Worm (Caenorhabditis elegans) whole organism, early embryonic: Measurements from ENCODE around the gene F44D12.10.

Source experiments
- F13C5.2 ChIP-seq: sonication (generic microtip); optimal IDR thresholded peaks from 2 replicates; lab custom pipeline; 2017; ENCODE audit warnings: mild to moderate bottlenecking, missing genetic modification characterization, inconsistent platforms, missing compliant biosample characterization
- aly-1 ChIP-seq: sonication (generic microtip); optimal IDR thresholded peaks from 2 replicates; lab custom pipeline; 2016; ENCODE audit warnings: missing genetic modification characterization, missing compliant biosample characterization
- ama-1 ChIP-seq: fragments of 150-350 bp; optimal IDR thresholded peaks from 2 replicates; lab custom pipeline; 2014
- ceh-36 ChIP-seq: sonication (generic microtip); optimal IDR thresholded peaks from 2 replicates; lab custom pipeline; 2016; ENCODE audit warnings: missing genetic modification characterization, inconsistent platforms, missing compliant biosample characterization
- ets-7 ChIP-seq: sonication (generic microtip); optimal IDR thresholded peaks from 2 replicates; lab custom pipeline; 2016; ENCODE audit warnings: missing genotype, missing genetic modification characterization, missing compliant biosample characterization
- flt-1 ChIP-seq: fragments of 200-800 bp; sonication (Bioruptor generic); IDR thresholded peaks from 2 replicates; pipeline ENCODE4 v1.3.6; 2022; ENCODE audit warnings: missing genetic modification characterization, missing compliant biosample characterization
- hnd-1 ChIP-seq: sonication (generic microtip); optimal IDR thresholded peaks from 2 replicates; lab custom pipeline; 2016; ENCODE audit warnings: missing genetic modification characterization, missing compliant biosample characterization
- pes-1 ChIP-seq: fragments of 200-800 bp; sonication (Bioruptor generic); IDR thresholded peaks from 2 replicates; pipeline ENCODE4 v1.3.6; 2022; ENCODE audit warnings: missing genetic modification reagents, missing genetic modification characterization, missing compliant biosample characterization
- tbx-11 ChIP-seq: fragments of 200-800 bp; sonication (Bioruptor generic); IDR thresholded peaks from 2 replicates; pipeline ENCODE4 v1.3.6; 2022; ENCODE audit warnings: missing genetic modification characterization, missing compliant biosample characterization
- tbx-37 ChIP-seq: fragments of 200-800 bp; sonication (Bioruptor generic); conservative IDR thresholded peaks from 2 replicates; pipeline ENCODE4 v1.3.6; 2022; ENCODE audit warnings: missing genetic modification reagents, missing genetic modification characterization, missing compliant biosample characterization
- tra-4 ChIP-seq: sonication (generic microtip); optimal IDR thresholded peaks from 2 replicates; lab custom pipeline; 2017; ENCODE audit warnings: missing genetic modification characterization, missing compliant biosample characterization

- TF ChIP-seq aly-1, result no peak
- no peak for TF ChIP-seq hnd-1 (tag; lab: Kevin White, UChicago)
- TF ChIP-seq F13C5.2 (tag; lab: Kevin White, UChicago), result no peak
- no peak for TF ChIP-seq ama-1
- no peak for TF ChIP-seq pes-1 (GFP tag; lab: Robert Waterston, UW)
- TF ChIP-seq ets-7, result no peak
- TF ChIP-seq ceh-36 (tag; lab: Kevin White, UChicago), result no peak
- no peak for TF ChIP-seq tra-4 (tag; lab: Kevin White, UChicago)
- no peak for TF ChIP-seq tbx-11 (GFP tag; lab: Robert Waterston, UW)
- TF ChIP-seq flt-1 (GFP tag; lab: Robert Waterston, UW), result no peak
- TF ChIP-seq tbx-37 (GFP tag; lab: Robert Waterston, UW), result no peak
Observed at ce11 chrIV:10009536-10009935, 27.3 kb downstream of the F44D12.10 start, which contains the start of gene magu-4.
